Worm (Caenorhabditis elegans) whole organism, L4 larva: ENCODE measurements around the gene srsx-21.

Experiments used
- D1046.2 ChIP-seq: fragments of 200-800 bp; sonication (Bioruptor generic); IDR thresholded peaks from 2 replicates; pipeline ENCODE4 v1.3.6; 2022; ENCODE audit warnings: missing genetic modification characterization, missing compliant biosample characterization
- F37D6.2 ChIP-seq: sonication (generic microtip); optimal IDR thresholded peaks from 2 replicates; lab custom pipeline; 2016; ENCODE audit warnings: mild to moderate bottlenecking, missing genetic modification characterization, missing compliant biosample characterization
- fkh-10 ChIP-seq: fragments of 150-350 bp; optimal IDR thresholded peaks from 2 replicates; lab custom pipeline; 2014; ENCODE audit warnings: missing biosample characterization, missing genetic modification reagents, missing genetic modification characterization
- hmg-1.1 ChIP-seq: fragments of 200-800 bp; sonication (Bioruptor generic); IDR thresholded peaks from 2 replicates; pipeline ENCODE4 v1.3.6; 2022; ENCODE audit warnings: missing genetic modification reagents, missing genetic modification characterization, missing compliant biosample characterization
- mdt-29 ChIP-seq: fragments of 200-800 bp; sonication (Bioruptor generic); IDR thresholded peaks from 2 replicates; pipeline ENCODE4 v1.3.6; 2022; ENCODE audit warnings: missing genetic modification reagents, missing genetic modification characterization, missing compliant biosample characterization

DNA sequence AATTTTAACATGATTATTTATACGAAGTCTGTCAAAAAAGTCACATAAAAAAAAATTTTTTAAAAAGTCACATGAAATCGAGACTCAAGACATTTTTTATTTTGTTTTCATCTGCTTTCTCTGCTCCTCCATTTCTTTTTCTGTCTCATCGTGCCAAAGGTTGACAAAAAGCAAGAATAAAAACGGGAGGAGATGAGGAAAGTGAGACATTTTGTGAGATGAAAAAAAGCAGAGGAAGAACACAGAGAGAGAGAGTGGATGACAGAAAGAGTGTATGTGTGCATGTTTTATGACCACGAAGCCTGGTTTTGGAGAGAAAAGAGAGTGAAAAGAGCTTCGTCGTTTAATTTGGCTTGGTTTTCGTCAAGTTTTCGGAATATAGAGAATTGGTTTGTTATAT is 16.0 kb downstream of the srsx-21 start:
- TF ChIP-seq D1046.2 (no peak), fkh-10 (GFP tag; lab: Kevin White, UChicago) (no peak), mdt-29 (no peak), hmg-1.1 (GFP tag; lab: Robert Waterston, UW) (no peak), F37D6.2 (no peak)
